Fruit fly (Drosophila melanogaster) ovary, adult (tissue): Measurements from ENCODE around the gene CG12567.

Experiments used
- CG17801 ChIP-seq: fragments of 200-800 bp; optimal IDR thresholded peaks from 2 replicates; lab custom pipeline; 2019; ENCODE audit warnings: missing biosample characterization, mild to moderate bottlenecking, missing genetic modification characterization, moderate library complexity; ENCODE audit not compliant: partially characterized antibody

Gene CG12567

dm6 chr2L:23174282-23174914 lies at the start of gene CG12567:
Gene CG12567 (minus strand): TSS chr2L:23174484.
- TF ChIP-seq CG17801 (GFP tag; lab: Kevin White, UChicago) = peak; percentile 2

DNA sequence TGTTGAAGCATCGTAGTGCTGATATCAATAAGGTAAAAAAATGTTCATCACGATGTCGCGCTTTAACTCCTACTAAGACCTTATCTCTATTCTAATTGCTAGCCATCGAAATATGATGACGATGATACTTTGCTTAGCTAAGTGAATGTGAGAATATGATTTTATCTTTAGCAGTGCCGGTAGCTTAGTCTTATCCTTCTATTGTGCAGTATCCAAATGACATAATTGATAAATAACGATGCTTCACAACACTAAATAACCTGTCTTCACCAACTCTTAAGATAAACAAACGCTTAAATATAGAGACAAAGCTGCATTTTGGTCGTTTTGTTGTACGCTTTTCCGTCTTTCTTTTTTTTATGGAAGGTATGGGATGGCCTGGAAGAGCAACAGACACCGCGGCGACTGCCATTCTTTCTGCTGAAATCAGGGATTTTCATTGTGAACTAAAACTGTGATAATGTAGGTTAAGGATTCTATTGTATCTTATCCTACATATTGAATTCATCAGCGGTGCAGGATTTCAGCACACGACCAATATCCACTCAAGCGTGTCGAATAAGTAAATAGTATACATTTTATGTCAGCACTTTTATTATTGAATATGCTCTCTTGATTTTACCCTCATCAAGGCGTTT lies 1.8 kb upstream of the CG12567 start:
- TF ChIP-seq CG17801 (GFP tag; lab: Kevin White, UChicago) = no peak
